Worm (Caenorhabditis elegans) whole organism, early embryonic: ENCODE results near the gene dlg-1.
A peak's percentile ranks its signal among the peaks of the same experiment; 100 is the strongest.

Experiments
- B0310.2 ChIP-seq: sonication (generic microtip); optimal IDR thresholded peaks from 2 replicates; lab custom pipeline; 2016; ENCODE audit warnings: mild to moderate bottlenecking, missing genetic modification characterization, missing compliant biosample characterization
- F13C5.2 ChIP-seq: sonication (generic microtip); optimal IDR thresholded peaks from 2 replicates; lab custom pipeline; 2017; ENCODE audit warnings: mild to moderate bottlenecking, missing genetic modification characterization, inconsistent platforms, missing compliant biosample characterization
- aly-1 ChIP-seq: sonication (generic microtip); optimal IDR thresholded peaks from 2 replicates; lab custom pipeline; 2016; ENCODE audit warnings: missing genetic modification characterization, missing compliant biosample characterization
- ama-1 ChIP-seq: fragments of 150-350 bp; optimal IDR thresholded peaks from 2 replicates; lab custom pipeline; 2014
- ceh-13 ChIP-seq: fragments of 200-800 bp; sonication (Bioruptor generic); optimal IDR thresholded peaks from 2 replicates; lab custom pipeline; 2018; ENCODE audit warnings: mild to moderate bottlenecking, missing genetic modification characterization, missing compliant biosample characterization
- ceh-36 ChIP-seq: sonication (generic microtip); optimal IDR thresholded peaks from 2 replicates; lab custom pipeline; 2016; ENCODE audit warnings: missing genetic modification characterization, inconsistent platforms, missing compliant biosample characterization
- ets-7 ChIP-seq: sonication (generic microtip); optimal IDR thresholded peaks from 2 replicates; lab custom pipeline; 2016; ENCODE audit warnings: missing genotype, missing genetic modification characterization, missing compliant biosample characterization
- flt-1 ChIP-seq: fragments of 200-800 bp; sonication (Bioruptor generic); IDR thresholded peaks from 2 replicates; pipeline ENCODE4 v1.3.6; 2022; ENCODE audit warnings: missing genetic modification characterization, missing compliant biosample characterization
- hmbx-1 ChIP-seq: sonication (generic microtip); optimal IDR thresholded peaks from 2 replicates; lab custom pipeline; 2016; ENCODE audit warnings: mild to moderate bottlenecking, missing genetic modification characterization, missing compliant biosample characterization
- hmg-4 ChIP-seq: fragments of 200-800 bp; sonication (Bioruptor generic); optimal IDR thresholded peaks from 2 replicates; lab custom pipeline; 2018; ENCODE audit warnings: mild to moderate bottlenecking, missing genetic modification characterization, missing compliant biosample characterization
- hnd-1 ChIP-seq: sonication (generic microtip); optimal IDR thresholded peaks from 2 replicates; lab custom pipeline; 2016; ENCODE audit warnings: missing genetic modification characterization, missing compliant biosample characterization
- pes-1 ChIP-seq: fragments of 200-800 bp; sonication (Bioruptor generic); IDR thresholded peaks from 2 replicates; pipeline ENCODE4 v1.3.6; 2022; ENCODE audit warnings: missing genetic modification reagents, missing genetic modification characterization, missing compliant biosample characterization
- scrt-1 ChIP-seq: fragments of 200-800 bp; sonication (Bioruptor generic); IDR thresholded peaks from 2 replicates; pipeline ENCODE4 v1.3.6; 2022; ENCODE audit warnings: missing genetic modification characterization, missing compliant biosample characterization
- sea-1 ChIP-seq: fragments of 200-800 bp; sonication (Bioruptor generic); conservative IDR thresholded peaks from 2 replicates; pipeline ENCODE4 v1.3.6; 2022; ENCODE audit warnings: missing genetic modification characterization, missing compliant biosample characterization
- tbx-11 ChIP-seq: fragments of 200-800 bp; sonication (Bioruptor generic); IDR thresholded peaks from 2 replicates; pipeline ENCODE4 v1.3.6; 2022; ENCODE audit warnings: missing genetic modification characterization, missing compliant biosample characterization
- tbx-37 ChIP-seq: fragments of 200-800 bp; sonication (Bioruptor generic); conservative IDR thresholded peaks from 2 replicates; pipeline ENCODE4 v1.3.6; 2022; ENCODE audit warnings: missing genetic modification reagents, missing genetic modification characterization, missing compliant biosample characterization
- tra-4 ChIP-seq: sonication (generic microtip); optimal IDR thresholded peaks from 2 replicates; lab custom pipeline; 2017; ENCODE audit warnings: missing genetic modification characterization, missing compliant biosample characterization

The dlg-1 gene

DNA sequence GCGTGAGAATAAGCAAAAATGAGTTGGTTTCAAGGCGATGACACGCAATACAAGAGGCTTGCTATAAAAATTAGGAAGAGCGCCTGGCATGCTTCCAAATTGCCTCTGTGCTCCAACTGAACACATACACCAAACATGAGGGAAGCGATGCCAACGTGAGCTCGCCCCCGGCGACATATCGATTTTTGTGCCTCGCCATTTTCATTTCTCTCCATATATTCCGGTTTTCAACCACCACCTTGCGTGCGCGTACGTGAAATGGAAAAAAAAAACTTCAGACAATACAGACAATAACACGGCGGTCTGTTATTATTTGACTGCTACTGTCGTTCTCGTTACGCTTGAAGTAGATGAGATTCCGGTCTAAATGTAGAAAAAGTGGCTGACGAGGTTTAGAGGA, 28.4 kb downstream of the dlg-1 start:
- no peak for TF ChIP-seq hnd-1 (tag; lab: Kevin White, UChicago)
- no peak for TF ChIP-seq ama-1 (lab: Kevin White, UChicago)
- no peak for TF ChIP-seq scrt-1 (GFP tag; lab: Robert Waterston, UW)
- no peak for TF ChIP-seq flt-1
- no peak for TF ChIP-seq hmbx-1
- no peak for TF ChIP-seq ets-7
- TF ChIP-seq tra-4: no peak
- no peak for TF ChIP-seq ceh-13 (GFP tag; lab: Kevin White, UChicago)
- no peak for TF ChIP-seq hmg-4 (GFP tag; lab: Kevin White, UChicago)
- no peak for TF ChIP-seq ceh-36 (tag; lab: Kevin White, UChicago)
- TF ChIP-seq F13C5.2 (tag; lab: Kevin White, UChicago): no peak
- TF ChIP-seq aly-1 (tag; lab: Kevin White, UChicago): no peak
- no peak for TF ChIP-seq B0310.2 (tag; lab: Kevin White, UChicago)
- no peak for TF ChIP-seq tbx-37 (GFP tag; lab: Robert Waterston, UW)
- no peak for TF ChIP-seq sea-1 (GFP tag; lab: Robert Waterston, UW)
- no peak for TF ChIP-seq pes-1
- no peak for TF ChIP-seq tbx-11 (GFP tag; lab: Robert Waterston, UW)

DNA sequence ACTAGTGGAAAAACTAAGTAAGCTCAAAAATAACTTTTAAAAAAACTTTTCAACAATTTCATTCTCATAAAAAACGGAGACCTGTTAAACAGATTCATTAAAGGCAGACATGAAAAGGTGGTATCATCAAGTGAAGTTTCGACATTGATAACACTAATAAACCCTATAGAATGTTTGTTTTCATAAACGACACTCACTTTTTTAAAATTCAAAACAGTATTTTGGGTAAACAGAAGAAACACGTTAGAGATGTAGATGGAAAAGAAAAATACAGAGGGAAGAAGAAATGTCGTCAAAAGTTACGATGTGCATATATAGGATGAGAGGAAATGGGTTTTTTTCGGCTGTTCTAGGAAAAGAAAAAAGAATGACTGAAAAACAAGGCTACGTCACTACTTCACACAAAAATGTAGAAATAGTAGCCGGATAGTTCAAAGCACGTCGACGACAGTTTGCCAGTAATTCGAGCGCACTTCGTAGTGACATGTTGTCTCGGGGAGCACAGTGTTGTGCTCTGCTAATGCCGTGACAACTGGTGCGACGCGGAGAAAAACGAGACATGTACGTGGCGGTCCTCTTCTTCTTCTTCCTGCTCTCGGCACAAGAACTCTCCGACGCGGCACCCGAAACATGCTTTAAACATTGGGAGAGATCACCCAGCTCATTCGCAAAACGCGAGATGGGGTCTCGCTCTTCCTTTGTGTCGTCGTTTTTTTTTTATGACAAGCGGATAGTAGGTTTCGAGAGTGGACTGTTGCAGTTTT, 29.8 kb downstream of the dlg-1 start:
- TF ChIP-seq flt-1 (no peak), hmg-4 (GFP tag; lab: Kevin White, UChicago) (peak; percentile 15)

DNA sequence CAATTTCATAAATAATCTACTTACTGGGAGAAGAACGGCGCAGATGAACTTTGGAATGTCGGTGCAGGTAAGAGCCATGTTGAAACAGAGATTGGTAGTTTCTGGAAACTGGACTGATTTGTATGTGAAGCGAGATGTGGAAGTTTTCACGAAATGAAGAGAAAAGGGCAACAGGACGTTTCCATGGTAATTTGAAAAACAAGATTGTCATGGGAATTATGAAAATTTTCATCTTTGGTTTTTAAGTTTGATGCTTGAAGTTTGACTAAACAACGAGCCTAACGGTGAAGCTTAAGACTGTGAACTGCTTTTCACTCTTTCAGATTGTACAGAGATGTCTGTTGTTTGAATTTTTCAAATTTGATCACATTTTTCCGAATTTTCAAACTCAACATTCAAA, 32.7 kb downstream of the dlg-1 start, which contains the start of gene T23F2.3:
TSS of gene T23F2.3 (minus strand) at position 101 of the 400 bp plus-strand sequence.
- TF ChIP-seq aly-1 (tag; lab: Kevin White, UChicago) (no peak), hmg-4 (GFP tag; lab: Kevin White, UChicago) (no peak), pes-1 (no peak), tbx-11 (GFP tag; lab: Robert Waterston, UW) (no peak), ceh-13 (GFP tag; lab: Kevin White, UChicago) (no peak), ama-1 (lab: Kevin White, UChicago) (no peak), flt-1 (no peak), hnd-1 (tag; lab: Kevin White, UChicago) (no peak), hmbx-1 (no peak), ceh-36 (tag; lab: Kevin White, UChicago) (no peak), B0310.2 (tag; lab: Kevin White, UChicago) (no peak), scrt-1 (GFP tag; lab: Robert Waterston, UW) (no peak), tbx-37 (GFP tag; lab: Robert Waterston, UW) (no peak), ets-7 (no peak), tra-4 (no peak)

DNA sequence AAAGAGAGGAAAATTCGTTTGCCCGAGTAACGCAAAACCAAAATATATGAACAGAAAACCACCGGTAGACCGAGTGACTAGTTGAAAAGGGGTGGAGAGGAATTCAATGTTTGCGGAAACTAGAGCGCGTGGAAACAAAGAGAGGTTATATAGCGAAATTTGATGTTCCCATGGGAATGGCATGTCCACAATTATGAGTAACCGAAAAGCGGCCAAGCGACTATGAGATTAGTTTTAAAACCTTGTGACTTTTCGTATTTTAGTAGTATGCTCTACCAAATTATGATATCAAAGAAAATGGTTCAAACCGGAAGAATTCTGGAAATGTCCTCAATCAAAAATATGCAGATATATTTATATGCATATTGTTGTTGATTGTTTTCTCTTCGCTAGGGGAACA, 33.2 kb downstream of the dlg-1 start:
- no peak for TF ChIP-seq ceh-36 (tag; lab: Kevin White, UChicago)
- no peak for TF ChIP-seq B0310.2 (tag; lab: Kevin White, UChicago)
- TF ChIP-seq hmg-4 (GFP tag; lab: Kevin White, UChicago): no peak
- TF ChIP-seq aly-1 (tag; lab: Kevin White, UChicago): no peak
- no peak for TF ChIP-seq pes-1
- no peak for TF ChIP-seq ets-7
- TF ChIP-seq tra-4: no peak
- no peak for TF ChIP-seq hmbx-1
- no peak for TF ChIP-seq F13C5.2 (tag; lab: Kevin White, UChicago)
- TF ChIP-seq hnd-1 (tag; lab: Kevin White, UChicago): no peak
- TF ChIP-seq flt-1: no peak
- TF ChIP-seq ceh-13 (GFP tag; lab: Kevin White, UChicago): no peak
- no peak for TF ChIP-seq tbx-37 (GFP tag; lab: Robert Waterston, UW)
- TF ChIP-seq ama-1 (lab: Kevin White, UChicago): no peak
- no peak for TF ChIP-seq scrt-1 (GFP tag; lab: Robert Waterston, UW)
- no peak for TF ChIP-seq sea-1 (GFP tag; lab: Robert Waterston, UW)
- no peak for TF ChIP-seq tbx-11 (GFP tag; lab: Robert Waterston, UW)

DNA sequence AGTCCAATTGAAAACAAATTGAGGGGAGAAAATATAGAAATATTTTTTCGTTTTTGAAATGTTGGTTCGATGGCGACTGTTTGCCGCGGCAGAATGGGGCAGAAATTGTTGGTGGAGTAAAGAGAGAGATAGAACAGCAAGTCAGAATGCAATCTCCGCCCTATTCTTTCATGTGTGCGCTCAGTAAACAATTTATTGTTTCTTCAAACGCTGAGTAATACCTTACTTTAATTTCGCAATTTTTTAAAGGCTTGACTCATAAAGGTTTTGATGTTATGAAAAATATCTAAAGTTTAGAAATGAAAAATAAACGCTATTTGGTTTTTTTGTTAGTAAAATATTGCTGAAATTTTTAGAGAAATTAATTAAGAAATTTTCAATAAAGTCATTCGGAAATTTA, 34.8 kb downstream of the dlg-1 start:
- TF ChIP-seq scrt-1 (GFP tag; lab: Robert Waterston, UW) (no peak), pes-1 (no peak), tbx-37 (GFP tag; lab: Robert Waterston, UW) (no peak), hnd-1 (tag; lab: Kevin White, UChicago) (no peak), hmg-4 (GFP tag; lab: Kevin White, UChicago) (no peak), ama-1 (lab: Kevin White, UChicago) (no peak), flt-1 (no peak), aly-1 (tag; lab: Kevin White, UChicago) (no peak), tbx-11 (GFP tag; lab: Robert Waterston, UW) (no peak), B0310.2 (tag; lab: Kevin White, UChicago) (no peak)

DNA sequence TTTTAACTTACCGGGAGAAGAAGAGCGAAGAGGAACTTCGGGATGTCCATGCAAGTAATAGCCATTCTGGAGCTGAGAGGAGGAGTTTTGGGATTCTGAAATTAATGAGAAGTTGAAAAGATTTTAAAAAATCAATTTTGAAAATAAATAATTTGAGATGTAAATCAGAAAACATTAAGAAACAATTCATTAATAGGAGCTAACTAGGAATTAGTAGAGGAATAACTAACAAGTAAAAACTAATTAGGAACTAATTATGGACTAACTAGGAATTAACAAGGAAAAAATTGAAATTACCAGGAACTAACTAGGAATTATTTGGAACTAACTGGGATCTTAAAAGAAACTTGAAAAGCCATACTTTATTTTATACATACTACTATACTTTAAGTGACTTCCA, 35.5 kb downstream of the dlg-1 start, which contains the start of gene T23F2.4:
TSS of gene T23F2.4 (minus strand) at position 101 of the 400 bp plus-strand sequence.
- TF ChIP-seq hmg-4 (GFP tag; lab: Kevin White, UChicago): no peak
- TF ChIP-seq flt-1: no peak
- no peak for TF ChIP-seq F13C5.2 (tag; lab: Kevin White, UChicago)
- TF ChIP-seq tbx-37 (GFP tag; lab: Robert Waterston, UW): no peak
- no peak for TF ChIP-seq scrt-1 (GFP tag; lab: Robert Waterston, UW)
- TF ChIP-seq pes-1: no peak
- no peak for TF ChIP-seq ceh-13 (GFP tag; lab: Kevin White, UChicago)
- TF ChIP-seq ceh-36 (tag; lab: Kevin White, UChicago): no peak
- TF ChIP-seq tbx-11 (GFP tag; lab: Robert Waterston, UW): no peak
- TF ChIP-seq hmbx-1: no peak
- TF ChIP-seq aly-1 (tag; lab: Kevin White, UChicago): no peak
- TF ChIP-seq sea-1 (GFP tag; lab: Robert Waterston, UW): no peak
- TF ChIP-seq ets-7: no peak
- TF ChIP-seq B0310.2 (tag; lab: Kevin White, UChicago): no peak
- no peak for TF ChIP-seq hnd-1 (tag; lab: Kevin White, UChicago)

DNA sequence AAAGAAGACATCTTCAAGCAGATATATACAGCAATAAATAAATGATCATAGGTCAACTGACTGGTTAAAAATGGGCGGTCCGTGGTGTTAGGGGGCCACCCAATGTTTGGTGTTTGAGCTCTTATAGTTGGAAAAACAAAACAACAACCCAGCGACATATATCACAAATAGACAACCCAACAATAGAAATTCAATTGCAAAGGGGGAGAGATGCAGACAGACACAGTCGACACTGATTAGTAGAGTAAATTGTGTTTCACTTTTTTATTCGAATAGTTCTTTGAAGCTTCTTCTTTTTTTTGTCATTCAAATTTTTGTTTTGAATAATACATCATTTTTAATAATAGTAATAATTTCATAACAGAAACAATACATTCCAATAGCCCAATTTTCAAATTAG, 36.0 kb downstream of the dlg-1 start:
- TF ChIP-seq ets-7 (no peak), F13C5.2 (tag; lab: Kevin White, UChicago) (no peak), hmg-4 (GFP tag; lab: Kevin White, UChicago) (no peak), flt-1 (no peak), tbx-37 (GFP tag; lab: Robert Waterston, UW) (no peak), ama-1 (lab: Kevin White, UChicago) (no peak), scrt-1 (GFP tag; lab: Robert Waterston, UW) (no peak), aly-1 (tag; lab: Kevin White, UChicago) (no peak), B0310.2 (tag; lab: Kevin White, UChicago) (no peak), hmbx-1 (no peak), sea-1 (GFP tag; lab: Robert Waterston, UW) (no peak), ceh-36 (tag; lab: Kevin White, UChicago) (no peak), pes-1 (no peak)
